Worm (Caenorhabditis elegans): ENCODE data around the gene pyt-1.

pyt-1 gene

ce11 chrV:10229222-10229879 is at the start of gene pyt-1, which contains the start of gene fipr-7:
pyt-1 (minus strand) TSS chrV:10229322.
fipr-7 (plus strand) TSS chrV:10229829.
- TF ChIP-seq ztf-7 (tag; optimal IDR thresholded peaks at IDR 0.05) = no peak
- no peak for TF ChIP-seq ctbp-1 (GFP tag; IDR thresholded peaks at IDR 0.05)

ce11 chrV:10277579-10277978 is 48.5 kb upstream of the pyt-1 start, which contains the start of gene lys-1:
lys-1 (plus strand) TSS chrV:10277904.
- TF ChIP-seq fos-1 (tag; optimal IDR thresholded peaks at IDR 0.05) = no peak
- no peak for TF ChIP-seq zfp-2 (tag; optimal IDR thresholded peaks at IDR 0.05)
- no peak for TF ChIP-seq zip-2 (tag; optimal IDR thresholded peaks at IDR 0.05)
- TF ChIP-seq pqm-1 (tag; optimal IDR thresholded peaks at IDR 0.05) = peak; percentile 92
- TF ChIP-seq nhr-25 (tag; optimal IDR thresholded peaks at IDR 0.05; ENCODE audit: borderline replicate concordance, insufficient read depth) = no peak
- TF ChIP-seq dmd-6 (GFP tag; IDR thresholded peaks at IDR 0.05) = peak; percentile 55
- peak; percentile 8 for TF ChIP-seq nhr-77 (tag; optimal IDR thresholded peaks at IDR 0.05)
- no peak for TF ChIP-seq ceh-28 (tag; optimal IDR thresholded peaks at IDR 0.05)
- TF ChIP-seq nhr-28 (tag; optimal IDR thresholded peaks at IDR 0.05) = peak; percentile 68
- no peak for TF ChIP-seq mxl-2 (GFP tag; conservative IDR thresholded peaks at IDR 0.05)
- TF ChIP-seq hlh-30 (tag; optimal IDR thresholded peaks at IDR 0.05; ENCODE audit: insufficient read depth) = no peak
- no peak for TF ChIP-seq daf-16 (GFP tag; optimal IDR thresholded peaks at IDR 0.05)
- TF ChIP-seq daf-16 (tag; optimal IDR thresholded peaks at IDR 0.05) = peak; percentile 60
- peak; percentile 48 for TF ChIP-seq hlh-11 (tag; optimal IDR thresholded peaks at IDR 0.05)
- TF ChIP-seq ztf-11 (tag; optimal IDR thresholded peaks at IDR 0.05) = no peak
- no peak for TF ChIP-seq mdt-29 (GFP tag; IDR thresholded peaks at IDR 0.05)
- TF ChIP-seq nhr-111 (GFP tag; optimal IDR thresholded peaks at IDR 0.05) = no peak
- peak; percentile 24 for TF ChIP-seq dve-1 (tag; optimal IDR thresholded peaks at IDR 0.05; ENCODE audit: insufficient read depth)
- no peak for TF ChIP-seq zag-1 (tag; optimal IDR thresholded peaks at IDR 0.05)
- TF ChIP-seq ctbp-1 (GFP tag; IDR thresholded peaks at IDR 0.05) = no peak
- no peak for TF ChIP-seq Y105C5A.15 (GFP tag; IDR thresholded peaks at IDR 0.05)
- no peak for TF ChIP-seq nhr-42 (GFP tag; IDR thresholded peaks at IDR 0.05)
- TF ChIP-seq Y5F2A.4 (GFP tag; optimal IDR thresholded peaks at IDR 0.05) = no peak

- no peak for TF ChIP-seq dmd-9 (GFP tag; IDR thresholded peaks at IDR 0.05)
- no peak for TF ChIP-seq lir-3 (tag; optimal IDR thresholded peaks at IDR 0.05)
- TF ChIP-seq zfp-2 (tag; optimal IDR thresholded peaks at IDR 0.05) = no peak
- no peak for TF ChIP-seq ceh-62 (tag; optimal IDR thresholded peaks at IDR 0.05)
- TF ChIP-seq D1046.2 (GFP tag; IDR thresholded peaks at IDR 0.05) = no peak
- peak in 1 of 2 experiments; percentile 36 for TF ChIP-seq unc-62 (GFP tag; optimal IDR thresholded peaks at IDR 0.05 in 1 of 2)
- TF ChIP-seq unc-62 (tag; optimal IDR thresholded peaks at IDR 0.05) = no peak
Observed at ce11 chrV:10276038-10276437, 46.9 kb upstream of the pyt-1 start.

ce11 chrV:10275619-10276018 is 46.5 kb upstream of the pyt-1 start, which contains the start of gene Y22F5A.11:
Y22F5A.11 (minus strand) TSS chrV:10275646.
- TF ChIP-seq hmg-1.1 (GFP tag; IDR thresholded peaks at IDR 0.05) (peak; percentile 23; the same call in 1 of the 2 replicates), rbr-2 (tag; optimal IDR thresholded peaks at IDR 0.05) (peak; percentile 11), gei-8 (GFP tag; optimal IDR thresholded peaks at IDR 0.05) (no peak), fkh-10 (GFP tag; optimal IDR thresholded peaks at IDR 0.05) (peak; percentile 18), mep-1 (tag; optimal IDR thresholded peaks at IDR 0.05) (peak; percentile 41)

ce11 chrV:10273837-10274236 is 44.7 kb upstream of the pyt-1 start:
- TF ChIP-seq mdl-1 (tag; optimal IDR thresholded peaks at IDR 0.05) = peak in 1 of 2 experiments; percentile 4
- no peak for TF ChIP-seq lin-1 (GFP tag; IDR thresholded peaks at IDR 0.05)
- TF ChIP-seq nhr-28 (tag; optimal IDR thresholded peaks at IDR 0.05) = no peak
- TF ChIP-seq mep-1 (tag; optimal IDR thresholded peaks at IDR 0.05) = peak; percentile 45
- no peak for TF ChIP-seq Y48G9A.11 (GFP tag; IDR thresholded peaks at IDR 0.05)
- no peak for TF ChIP-seq zfp-2 (tag; optimal IDR thresholded peaks at IDR 0.05)
- no peak for TF ChIP-seq egl-27 (tag; optimal IDR thresholded peaks at IDR 0.05)
- no peak for TF ChIP-seq Y5F2A.4 (GFP tag; optimal IDR thresholded peaks at IDR 0.05)
- TF ChIP-seq lsy-2 (tag; optimal IDR thresholded peaks at IDR 0.05) = peak; percentile 44 to 50
- TF ChIP-seq fkh-10 (GFP tag; optimal IDR thresholded peaks at IDR 0.05) = peak; percentile 94
- TF ChIP-seq nhr-6 (tag; optimal IDR thresholded peaks at IDR 0.05) = no peak
- TF ChIP-seq nhr-10 (tag; optimal IDR thresholded peaks at IDR 0.05) = no peak
- no peak for TF ChIP-seq php-3 (GFP tag; IDR thresholded peaks at IDR 0.05)
- peak in 1 of 2 experiments; percentile 29 for TF ChIP-seq hif-1 (tag; optimal IDR thresholded peaks at IDR 0.05)
- no peak for TF ChIP-seq arid-1 (GFP tag; conservative IDR thresholded peaks at IDR 0.05)
- TF ChIP-seq pqm-1 (tag; optimal IDR thresholded peaks at IDR 0.05) = no peak
